Fruit fly (Drosophila melanogaster) whole organism, embryonic: ENCODE measurements around the gene fok.
A peak's percentile ranks its signal among the peaks of the same experiment; 100 is the strongest.

Source experiments
- Antp ChIP-seq: fragments of 200-800 bp; sonication (Bioruptor generic); optimal IDR thresholded peaks from 3 replicates; lab custom pipeline; 2016; ENCODE audit warnings: missing biosample characterization, missing genetic modification characterization
- Bdp1 ChIP-seq: fragments of 200-800 bp; sonication (Bioruptor generic); optimal IDR thresholded peaks from 3 replicates; lab custom pipeline; 2016; ENCODE audit warnings: missing biosample characterization, missing genetic modification characterization
- CG10654 ChIP-seq: fragments of 200-800 bp; sonication (Bioruptor generic); optimal IDR thresholded peaks from 2 replicates; lab custom pipeline; 2016; ENCODE audit warnings: missing biosample characterization, missing genetic modification characterization
- CG11504 ChIP-seq: fragments of 200-800 bp; sonication (Bioruptor generic); optimal IDR thresholded peaks from 3 replicates; lab custom pipeline; 2019; ENCODE audit warnings: missing biosample characterization, mild to moderate bottlenecking, missing genetic modification characterization, moderate library complexity
- CG12744 ChIP-seq: fragments of 200-800 bp; sonication (Bioruptor generic); optimal IDR thresholded peaks from 2 replicates; lab custom pipeline; 2016; ENCODE audit warnings: missing biosample characterization, missing genetic modification characterization
- CG14710 ChIP-seq: fragments of 200-800 bp; sonication (Bioruptor generic); optimal IDR thresholded peaks from 3 replicates; lab custom pipeline; 2019; ENCODE audit warnings: missing biosample characterization, mild to moderate bottlenecking, missing genetic modification characterization, moderate library complexity
- CG14965 ChIP-seq: fragments of 200-800 bp; sonication (Bioruptor generic); optimal IDR thresholded peaks from 2 replicates; lab custom pipeline; 2016; ENCODE audit warnings: missing biosample characterization, missing genetic modification characterization, borderline replicate concordance
- CG17802 ChIP-seq: fragments of 200-800 bp; sonication (Bioruptor generic); optimal IDR thresholded peaks from 2 replicates; lab custom pipeline; 2018; ENCODE audit warnings: missing biosample characterization, mild to moderate bottlenecking, missing genetic modification characterization, moderate library complexity
- CG1832 ChIP-seq: fragments of 200-800 bp; sonication (Bioruptor generic); optimal IDR thresholded peaks from 2 replicates; lab custom pipeline; 2017; ENCODE audit warnings: missing biosample characterization, mild to moderate bottlenecking, missing genetic modification characterization, inconsistent platforms
- CG2120 ChIP-seq: fragments of 200-800 bp; sonication (Bioruptor generic); optimal IDR thresholded peaks from 3 replicates; lab custom pipeline; 2016; ENCODE audit warnings: missing biosample characterization, missing genetic modification characterization
- CG2199 ChIP-seq: fragments of 200-800 bp; sonication (Bioruptor generic); IDR thresholded peaks from 3 replicates; pipeline ENCODE4 v1.3.6; 2022; ENCODE audit warnings: missing biosample characterization, missing genetic modification characterization
- CG2678 ChIP-seq: fragments of 200-800 bp; sonication (Bioruptor generic); optimal IDR thresholded peaks from 3 replicates; lab custom pipeline; 2019; ENCODE audit warnings: missing biosample characterization, mild to moderate bottlenecking, missing genetic modification characterization, moderate library complexity
- CG3065 ChIP-seq: fragments of 200-800 bp; sonication (Bioruptor generic); optimal IDR thresholded peaks from 2 replicates; lab custom pipeline; 2016; ENCODE audit warnings: missing biosample characterization, missing genetic modification characterization
- CG31441 ChIP-seq: fragments of 200-800 bp; sonication (Bioruptor generic); IDR thresholded peaks from 2 replicates; pipeline ENCODE4 v1.3.6; 2022; ENCODE audit warnings: missing biosample characterization, missing genetic modification characterization
- CG3847 ChIP-seq: fragments of 200-800 bp; sonication (Bioruptor generic); IDR thresholded peaks from 2 replicates; pipeline ENCODE4 v1.3.6; 2022; ENCODE audit warnings: missing biosample characterization, missing genetic modification characterization
- CG3995 ChIP-seq: fragments of 200-800 bp; sonication (Bioruptor generic); optimal IDR thresholded peaks from 3 replicates; lab custom pipeline; 2016; ENCODE audit warnings: missing biosample characterization, missing genetic modification characterization
- CG4730 ChIP-seq: fragments of 200-800 bp; sonication (Bioruptor generic); IDR thresholded peaks from 2 replicates; pipeline ENCODE4 v1.3.6; 2022; ENCODE audit warnings: missing biosample characterization, missing genetic modification characterization
- CG4820 ChIP-seq: fragments of 200-800 bp; sonication (Bioruptor generic); optimal IDR thresholded peaks from 3 replicates; lab custom pipeline; 2016; ENCODE audit warnings: missing biosample characterization, missing genetic modification characterization
- CG7987 ChIP-seq: fragments of 200-800 bp; sonication (Bioruptor generic); optimal IDR thresholded peaks from 2 replicates; lab custom pipeline; 2018; ENCODE audit warnings: missing biosample characterization, mild to moderate bottlenecking, missing genetic modification characterization, moderate library complexity
- CG8281 ChIP-seq: fragments of 200-800 bp; sonication (Bioruptor generic); optimal IDR thresholded peaks from 2 replicates; lab custom pipeline; 2018; ENCODE audit warnings: missing biosample characterization, mild to moderate bottlenecking, missing genetic modification characterization, moderate library complexity
- D ChIP-seq, 2 experiments: fragments of 200-800 bp in 1 of 2; fragments of >200 bp in 1 of 2; sonication (Bioruptor generic) in 1 of 2; optimal IDR thresholded peaks; 2 replicates in 1 of 2; 3 replicates in 1 of 2; lab custom pipeline; 2017; ENCODE audit warnings: mild to moderate bottlenecking in 1 of 2, missing biosample characterization in 1 of 2, missing genetic modification characterization in 1 of 2, missing genetic modification reagents in 1 of 2
- D19A ChIP-seq: fragments of 200-800 bp; optimal IDR thresholded peaks from 3 replicates; lab custom pipeline; 2019; ENCODE audit warnings: missing biosample characterization, mild to moderate bottlenecking, missing genetic modification characterization, moderate library complexity
- Dbx ChIP-seq: fragments of 200-800 bp; sonication (Bioruptor generic); IDR thresholded peaks from 3 replicates; pipeline ENCODE4 v1.3.6; 2022; ENCODE audit warnings: missing biosample characterization, missing genetic modification characterization
- Dip2 ChIP-seq: fragments of 200-800 bp; sonication (Bioruptor generic); IDR thresholded peaks from 2 replicates; pipeline ENCODE4 v1.3.6; 2022; ENCODE audit warnings: missing biosample characterization, missing genetic modification characterization
- E2f2 ChIP-seq: fragments of 200-800 bp; sonication (Bioruptor generic); IDR thresholded peaks from 2 replicates; pipeline ENCODE4 v1.3.6; 2022; ENCODE audit warnings: missing biosample characterization, missing genetic modification characterization
- Fer1 ChIP-seq: fragments of 200-800 bp; sonication (Bioruptor generic); optimal IDR thresholded peaks from 2 replicates; lab custom pipeline; 2017; ENCODE audit warnings: missing biosample characterization, mild to moderate bottlenecking, missing genetic modification characterization
- Hr78 ChIP-seq, 2 experiments: fragments of 200-800 bp in 1 of 2; fragments of >200 bp in 1 of 2; sonication (Bioruptor generic) in 1 of 2; optimal IDR thresholded peaks; 2 replicates each; lab custom pipeline; 2017 to 2019; ENCODE audit warnings: missing biosample characterization in 2 of 2, missing genetic modification characterization in 2 of 2, mild to moderate bottlenecking in 1 of 2, moderate library complexity in 1 of 2
- NFAT ChIP-seq: fragments of 200-800 bp; sonication (Bioruptor generic); IDR thresholded peaks from 2 replicates; pipeline ENCODE4 v1.3.6; 2022; ENCODE audit warnings: missing biosample characterization, missing genetic modification characterization
- Pdp1 ChIP-seq, 2 experiments: fragments of 200-800 bp; sonication (Bioruptor generic); optimal IDR thresholded peaks; 3 replicates each; lab custom pipeline; 2016; ENCODE audit warnings: missing biosample characterization in 2 of 2, missing genetic modification characterization in 2 of 2, mild to moderate bottlenecking in 1 of 2, moderate library complexity in 1 of 2
- Usf ChIP-seq: fragments of 200-800 bp; sonication (Bioruptor generic); optimal IDR thresholded peaks from 2 replicates; lab custom pipeline; 2017; ENCODE audit warnings: missing genotype, missing biosample characterization, missing genetic modification characterization
- bab2 ChIP-seq: fragments of 200-800 bp; sonication (Bioruptor generic); optimal IDR thresholded peaks from 2 replicates; lab custom pipeline; 2016; ENCODE audit warnings: missing biosample characterization, missing genetic modification characterization
- caup ChIP-seq: fragments of 200-800 bp; sonication (Bioruptor generic); optimal IDR thresholded peaks from 3 replicates; lab custom pipeline; 2017; ENCODE audit warnings: missing biosample characterization, mild to moderate bottlenecking, missing genetic modification characterization, moderate library complexity; ENCODE audit not compliant: severe bottlenecking
- dan ChIP-seq: fragments of 200-800 bp; sonication (Bioruptor generic); IDR thresholded peaks from 2 replicates; pipeline ENCODE4 v1.3.6; 2022; ENCODE audit warnings: missing biosample characterization, missing genetic modification characterization
- ems ChIP-seq: fragments of 200-800 bp; sonication (Bioruptor generic); optimal IDR thresholded peaks from 3 replicates; lab custom pipeline; 2016; ENCODE audit warnings: missing biosample characterization, missing genetic modification characterization
- fu2 ChIP-seq: fragments of 200-800 bp; sonication (Bioruptor generic); optimal IDR thresholded peaks from 2 replicates; lab custom pipeline; 2016; ENCODE audit warnings: missing biosample characterization, missing genetic modification characterization
- gem ChIP-seq: fragments of 200-800 bp; sonication (Bioruptor generic); optimal IDR thresholded peaks from 2 replicates; lab custom pipeline; 2019; ENCODE audit warnings: missing biosample characterization, mild to moderate bottlenecking, missing genetic modification characterization, moderate library complexity
- gsb ChIP-seq: fragments of 200-800 bp; sonication (Bioruptor generic); IDR thresholded peaks from 2 replicates; pipeline ENCODE4 v1.3.6; 2022; ENCODE audit warnings: missing biosample characterization, missing genetic modification characterization
- klu ChIP-seq: fragments of 200-800 bp; sonication (Bioruptor generic); IDR thresholded peaks from 2 replicates; pipeline ENCODE4 v1.3.6; 2022; ENCODE audit warnings: missing biosample characterization, missing genetic modification characterization
- lilli ChIP-seq: fragments of 200-800 bp; sonication (Bioruptor generic); optimal IDR thresholded peaks from 3 replicates; lab custom pipeline; 2016; ENCODE audit warnings: missing biosample characterization, missing genetic modification characterization
- nmo ChIP-seq: fragments of 200-800 bp; sonication (Bioruptor generic); optimal IDR thresholded peaks from 2 replicates; lab custom pipeline; 2018; ENCODE audit warnings: missing biosample characterization, mild to moderate bottlenecking, missing genetic modification characterization, moderate library complexity
- onecut ChIP-seq: fragments of 200-800 bp; sonication (Bioruptor generic); IDR thresholded peaks from 2 replicates; pipeline ENCODE4 v1.3.6; 2022; ENCODE audit warnings: missing biosample characterization, missing genetic modification characterization
- pnt ChIP-seq: fragments of 200-800 bp; sonication (Bioruptor generic); optimal IDR thresholded peaks from 3 replicates; lab custom pipeline; 2016; ENCODE audit warnings: missing biosample characterization, missing genetic modification characterization
- scrt ChIP-seq: fragments of 200-800 bp; sonication (Bioruptor generic); optimal IDR thresholded peaks from 2 replicates; lab custom pipeline; 2018; ENCODE audit warnings: missing biosample characterization, mild to moderate bottlenecking, missing genetic modification characterization, moderate library complexity
- slou ChIP-seq: fragments of 200-800 bp; sonication (Bioruptor generic); optimal IDR thresholded peaks from 3 replicates; lab custom pipeline; 2016; ENCODE audit warnings: missing biosample characterization, missing genetic modification characterization
- sna ChIP-seq: fragments of 200-800 bp; sonication (Bioruptor generic); IDR thresholded peaks from 2 replicates; pipeline ENCODE4 v1.3.6; 2022; ENCODE audit warnings: missing biosample characterization, missing genetic modification characterization; ENCODE audit not compliant: partially characterized antibody
- ttk ChIP-seq: fragments of 200-800 bp; sonication (Bioruptor generic); IDR thresholded peaks from 2 replicates; pipeline ENCODE4 v2.1.2; 2022; ENCODE audit warnings: missing biosample characterization, missing genetic modification characterization

Gene fok

dm6 chr2L:20084785-20085555 lies at the start of gene fok (continued):
- TF ChIP-seq D (optimal IDR thresholded peaks at IDR 0.05; lab: Kevin White, UChicago) (no peak), D (GFP tag; optimal IDR thresholded peaks at IDR 0.05; lab: Kevin White, UChicago) (peak; percentile 97), CG14965 (peak; percentile 38), CG3995 (peak; percentile 68), sna (GFP tag; lab: Robert Waterston, UW) (no peak), E2f2 (GFP tag; lab: Robert Waterston, UW) (peak; percentile 81), D19A (tag; lab: Kevin White, UChicago) (peak; percentile 95), bab2 (peak; percentile 94), NFAT (GFP tag; lab: Robert Waterston, UW) (peak; percentile 82), dan (GFP tag; lab: Robert Waterston, UW) (peak; percentile 68), CG12744 (GFP tag; lab: Kevin White, UChicago) (peak; percentile 93), CG17802 (tag; lab: Kevin White, UChicago) (peak; percentile 71), Hr78 (GFP tag; optimal IDR thresholded peaks at IDR 0.05; lab: Kevin White, UChicago) (peak in 1 of 2 experiments; percentile 98), Fer1 (GFP tag; lab: Kevin White, UChicago) (peak; percentile 99), gem (tag; lab: Kevin White, UChicago) (peak; percentile 98), Dip2 (GFP tag; lab: Robert Waterston, UW) (no peak), Bdp1 (GFP tag; lab: Kevin White, UChicago) (peak; percentile 86), CG3065 (GFP tag; lab: Kevin White, UChicago) (peak; percentile 90), CG3847 (GFP tag; lab: Robert Waterston, UW) (peak; percentile 95), Pdp1 (GFP tag; optimal IDR thresholded peaks at IDR 0.05; lab: Kevin White, UChicago) (peak; percentile 94), CG8281 (tag; lab: Kevin White, UChicago) (peak; percentile 87), CG7987 (peak; percentile 95), lilli (peak; percentile 97), ems (GFP tag; lab: Kevin White, UChicago) (peak; percentile 95), CG2678 (tag; lab: Kevin White, UChicago) (peak; percentile 99), CG1832 (GFP tag; lab: Kevin White, UChicago) (no peak), nmo (peak; percentile 97), klu (peak; percentile 90), caup (GFP tag; lab: Kevin White, UChicago) (peak; percentile 97), CG2120 (GFP tag; lab: Kevin White, UChicago) (peak; percentile 98), onecut (GFP tag; lab: Robert Waterston, UW) (peak; percentile 93), slou (GFP tag; lab: Kevin White, UChicago) (peak; percentile 90), fu2 (GFP tag; lab: Kevin White, UChicago) (peak; percentile 92), Dbx (GFP tag; lab: Robert Waterston, UW) (peak; percentile 96), CG4730 (peak; percentile 82), Usf (GFP tag; lab: Kevin White, UChicago) (peak; percentile 91), ttk (GFP tag; lab: Robert Waterston, UW) (peak; percentile 91), CG14710 (tag; lab: Kevin White, UChicago) (peak; percentile 96), gsb (GFP tag; lab: Robert Waterston, UW) (peak; percentile 90), CG2199 (peak; percentile 82; the same call in 2 of the 3 replicates), Antp (GFP tag; lab: Kevin White, UChicago) (peak; percentile 93), CG10654 (GFP tag; lab: Kevin White, UChicago) (peak; percentile 91), CG4820 (GFP tag; lab: Kevin White, UChicago) (peak; percentile 93), pnt (peak; percentile 93), CG31441 (GFP tag; lab: Robert Waterston, UW) (peak; percentile 93), CG11504 (tag; lab: Kevin White, UChicago) (peak; percentile 97), scrt (GFP tag; lab: Kevin White, UChicago) (peak; percentile 95)
